Worm (Caenorhabditis elegans) whole organism, young adult: ENCODE measurements around the gene R74.8.

Experiments
- B0019.2 ChIP-seq: fragments of 200-800 bp; sonication (Bioruptor generic); conservative IDR thresholded peaks from 2 replicates; pipeline ENCODE4 v1.3.6; 2022; ENCODE audit warnings: missing genetic modification reagents, missing genetic modification characterization, missing compliant biosample characterization
- B0261.1 ChIP-seq: sonication (generic microtip); optimal IDR thresholded peaks from 2 replicates; lab custom pipeline; 2016; ENCODE audit warnings: mild to moderate bottlenecking, missing genetic modification characterization, moderate library complexity, missing compliant biosample characterization
- B0336.3 ChIP-seq: fragments of 200-800 bp; sonication (Bioruptor generic); IDR thresholded peaks from 2 replicates; pipeline ENCODE4 v1.3.6; 2022; ENCODE audit warnings: missing genetic modification characterization, missing compliant biosample characterization
- C06A6.2 ChIP-seq: fragments of 200-800 bp; sonication (Bioruptor generic); conservative IDR thresholded peaks from 2 replicates; pipeline ENCODE4 v1.3.6; 2022; ENCODE audit warnings: missing genetic modification characterization, missing compliant biosample characterization
- D2030.7 ChIP-seq: fragments of 200-800 bp; sonication (Bioruptor generic); IDR thresholded peaks from 2 replicates; pipeline ENCODE4 v1.3.6; 2022; ENCODE audit warnings: missing genetic modification reagents, missing genetic modification characterization, missing compliant biosample characterization
- F10E7.11 ChIP-seq: sonication (generic microtip); optimal IDR thresholded peaks from 2 replicates; lab custom pipeline; 2017; ENCODE audit warnings: mild to moderate bottlenecking, missing genetic modification characterization, moderate library complexity, missing compliant biosample characterization
- F22D6.2 ChIP-seq: sonication (generic microtip); optimal IDR thresholded peaks from 2 replicates; lab custom pipeline; 2016; ENCODE audit warnings: mild to moderate bottlenecking, missing genetic modification characterization, missing compliant biosample characterization
- F23B12.7 ChIP-seq: sonication (generic microtip); optimal IDR thresholded peaks from 2 replicates; lab custom pipeline; 2017; ENCODE audit warnings: missing genetic modification characterization, mild to moderate bottlenecking, missing compliant biosample characterization, antibody characterized with exemption, moderate library complexity; ENCODE audit not compliant: insufficient read depth
- F37B4.10 ChIP-seq: fragments of 200-800 bp; sonication (Bioruptor generic); IDR thresholded peaks from 2 replicates; pipeline ENCODE4 v1.3.6; 2022; ENCODE audit warnings: missing genetic modification characterization, missing compliant biosample characterization
- F49E8.2 ChIP-seq: sonication (generic microtip); optimal IDR thresholded peaks from 3 replicates; lab custom pipeline; 2017; ENCODE audit warnings: missing genetic modification characterization, mild to moderate bottlenecking, missing compliant biosample characterization, antibody characterized with exemption, moderate library complexity; ENCODE audit not compliant: insufficient read depth
- F52B5.7 ChIP-seq: sonication (generic microtip); optimal IDR thresholded peaks from 2 replicates; lab custom pipeline; 2016; ENCODE audit warnings: mild to moderate bottlenecking, missing genetic modification characterization, missing compliant biosample characterization
- F57C9.4 ChIP-seq: sonication (generic microtip); optimal IDR thresholded peaks from 2 replicates; lab custom pipeline; 2017; ENCODE audit warnings: mild to moderate bottlenecking, missing genetic modification characterization, missing compliant biosample characterization
- T07F8.4 ChIP-seq: sonication (generic microtip); optimal IDR thresholded peaks from 2 replicates; lab custom pipeline; 2016; ENCODE audit warnings: mild to moderate bottlenecking, missing genetic modification characterization, moderate library complexity, missing compliant biosample characterization
- T26A5.8 ChIP-seq: sonication (generic microtip); optimal IDR thresholded peaks from 2 replicates; lab custom pipeline; 2016; ENCODE audit warnings: missing genetic modification characterization, missing compliant biosample characterization
- Y56A3A.18 ChIP-seq: fragments of 200-800 bp; sonication (Bioruptor generic); IDR thresholded peaks from 2 replicates; pipeline ENCODE4 v1.3.6; 2022; ENCODE audit warnings: missing genetic modification reagents, missing genetic modification characterization, missing compliant biosample characterization
- Y79H2A.3 ChIP-seq: fragments of 200-800 bp; sonication (Bioruptor generic); conservative IDR thresholded peaks from 2 replicates; pipeline ENCODE4 v1.3.6; 2022; ENCODE audit warnings: missing genetic modification reagents, missing genetic modification characterization, missing compliant biosample characterization
- ZK185.1 ChIP-seq: sonication (generic microtip); optimal IDR thresholded peaks from 2 replicates; lab custom pipeline; 2016; ENCODE audit warnings: mild to moderate bottlenecking, missing genetic modification characterization, missing compliant biosample characterization; ENCODE audit not compliant: poor library complexity, severe bottlenecking
- akir-1 ChIP-seq: fragments of 200-800 bp; sonication (Bioruptor generic); optimal IDR thresholded peaks from 2 replicates; lab custom pipeline; 2018; ENCODE audit warnings: mild to moderate bottlenecking, missing genetic modification characterization, moderate library complexity, missing compliant biosample characterization
- athp-1 ChIP-seq: sonication (generic microtip); optimal IDR thresholded peaks from 2 replicates; lab custom pipeline; 2017; ENCODE audit warnings: mild to moderate bottlenecking, missing genetic modification characterization, missing compliant biosample characterization
- attf-5 ChIP-seq: fragments of 200-800 bp; sonication (Bioruptor generic); optimal IDR thresholded peaks from 2 replicates; lab custom pipeline; 2018; ENCODE audit warnings: mild to moderate bottlenecking, missing genetic modification characterization, missing compliant biosample characterization
- bed-1 ChIP-seq: fragments of 200-800 bp; sonication (Bioruptor generic); IDR thresholded peaks from 2 replicates; pipeline ENCODE4 v1.3.6; 2022; ENCODE audit warnings: missing genetic modification reagents, missing genetic modification characterization, missing compliant biosample characterization
- cebp-1 ChIP-seq, 2 experiments: fragments of 200-800 bp in 1 of 2; sonication (Bioruptor generic) in 1 of 2; sonication (generic microtip) in 1 of 2; IDR thresholded peaks in 1 of 2; optimal IDR thresholded peaks in 1 of 2; 2 replicates each; pipeline versions ENCODE4 v1.3.6 to Lab custom; 2017 to 2022; ENCODE audit warnings: missing compliant biosample characterization in 2 of 2, missing genetic modification characterization in 2 of 2, mild to moderate bottlenecking in 1 of 2, missing genetic modification reagents in 1 of 2, moderate library complexity in 1 of 2
- dox-1 ChIP-seq: fragments of 200-800 bp; sonication (Bioruptor generic); IDR thresholded peaks from 2 replicates; pipeline ENCODE4 v1.3.6; 2022; ENCODE audit warnings: missing genetic modification reagents, missing genetic modification characterization, missing compliant biosample characterization
- dpff-1 ChIP-seq: sonication (generic microtip); optimal IDR thresholded peaks from 2 replicates; lab custom pipeline; 2017; ENCODE audit warnings: mild to moderate bottlenecking, missing genetic modification characterization, missing compliant biosample characterization
- efl-1 ChIP-seq: fragments of 150-350 bp; optimal IDR thresholded peaks from 2 replicates; lab custom pipeline; 2014; ENCODE audit warnings: missing biosample characterization, missing genetic modification reagents, missing genetic modification characterization
- him-1 ChIP-seq: sonication (generic microtip); optimal IDR thresholded peaks from 2 replicates; lab custom pipeline; 2016; ENCODE audit warnings: missing genotype, missing genetic modification reagents, missing genetic modification characterization, missing compliant biosample characterization
- hlh-12 ChIP-seq: sonication (generic microtip); optimal IDR thresholded peaks from 2 replicates; lab custom pipeline; 2016; ENCODE audit warnings: missing genetic modification characterization, missing compliant biosample characterization
- hmg-1.2 ChIP-seq: fragments of 200-800 bp; sonication (Bioruptor generic); IDR thresholded peaks from 2 replicates; pipeline ENCODE4 v1.3.6; 2022; ENCODE audit warnings: missing genetic modification reagents, missing genetic modification characterization, missing compliant biosample characterization
- let-526 ChIP-seq: fragments of 200-800 bp; sonication (Bioruptor generic); IDR thresholded peaks from 2 replicates; pipeline ENCODE4 v1.3.6; 2022; ENCODE audit warnings: missing genetic modification reagents, missing genetic modification characterization, missing compliant biosample characterization
- lin-40 ChIP-seq: sonication (generic microtip); optimal IDR thresholded peaks from 2 replicates; lab custom pipeline; 2016; ENCODE audit warnings: missing genetic modification characterization, mild to moderate bottlenecking, missing compliant biosample characterization, missing genotype, missing genetic modification reagents
- madf-10 ChIP-seq: sonication (generic microtip); optimal IDR thresholded peaks from 2 replicates; lab custom pipeline; 2016; ENCODE audit warnings: mild to moderate bottlenecking, missing genetic modification characterization, missing compliant biosample characterization
- madf-6 ChIP-seq: fragments of 200-800 bp; sonication (Bioruptor generic); IDR thresholded peaks from 2 replicates; pipeline ENCODE4 v1.3.6; 2022; ENCODE audit warnings: missing genetic modification reagents, missing genetic modification characterization, missing compliant biosample characterization
- mxl-1 ChIP-seq: sonication (generic microtip); optimal IDR thresholded peaks from 2 replicates; lab custom pipeline; 2016; ENCODE audit warnings: missing genetic modification characterization, missing compliant biosample characterization
- nhr-120 ChIP-seq: fragments of 200-800 bp; sonication (Bioruptor generic); IDR thresholded peaks from 2 replicates; pipeline ENCODE4 v1.3.6; 2022; ENCODE audit warnings: missing genetic modification characterization, missing compliant biosample characterization
- nhr-179 ChIP-seq: sonication (generic microtip); optimal IDR thresholded peaks from 2 replicates; lab custom pipeline; 2016; ENCODE audit warnings: mild to moderate bottlenecking, missing genetic modification characterization, missing compliant biosample characterization
- nhr-90 ChIP-seq: sonication (generic microtip); optimal IDR thresholded peaks from 2 replicates; lab custom pipeline; 2016; ENCODE audit warnings: missing genotype, mild to moderate bottlenecking, missing genetic modification characterization, missing compliant biosample characterization
- pha-4 ChIP-seq: fragments of 150-350 bp; sonication (generic microtip); optimal IDR thresholded peaks from 2 replicates; lab custom pipeline; 2014; ENCODE audit warnings: missing biosample characterization, missing genetic modification reagents, missing genetic modification characterization
- rec-8 ChIP-seq, 2 experiments: sonication (generic microtip); optimal IDR thresholded peaks; 2 replicates each; lab custom pipeline; 2016; ENCODE audit warnings: mild to moderate bottlenecking in 2 of 2, missing genetic modification characterization in 2 of 2, missing genetic modification reagents in 2 of 2, missing genotype in 2 of 2, missing biosample characterization in 1 of 2, missing compliant biosample characterization in 1 of 2, moderate library complexity in 1 of 2
- repo-1 ChIP-seq: sonication (generic microtip); optimal IDR thresholded peaks from 2 replicates; lab custom pipeline; 2017; ENCODE audit warnings: mild to moderate bottlenecking, missing genetic modification characterization, missing compliant biosample characterization
- sdz-38 ChIP-seq: sonication (generic microtip); optimal IDR thresholded peaks from 2 replicates; lab custom pipeline; 2016; ENCODE audit warnings: missing genotype, missing genetic modification characterization, missing compliant biosample characterization
- snpc-1.1 ChIP-seq: sonication (generic microtip); optimal IDR thresholded peaks from 2 replicates; lab custom pipeline; 2017; ENCODE audit warnings: missing genetic modification characterization, mild to moderate bottlenecking, missing compliant biosample characterization, antibody characterized with exemption, moderate library complexity, missing genotype, missing genetic modification reagents; ENCODE audit not compliant: insufficient read depth
- unc-130 ChIP-seq: sonication (generic microtip); optimal IDR thresholded peaks from 2 replicates; lab custom pipeline; 2016; ENCODE audit warnings: missing genetic modification reagents, missing genetic modification characterization, missing compliant biosample characterization
- xnd-1 ChIP-seq: sonication (generic microtip); optimal IDR thresholded peaks from 2 replicates; lab custom pipeline; 2016; ENCODE audit warnings: missing genotype, missing genetic modification reagents, missing genetic modification characterization, missing compliant biosample characterization
- ztf-18 ChIP-seq: sonication (generic microtip); optimal IDR thresholded peaks from 2 replicates; lab custom pipeline; 2016; ENCODE audit warnings: missing genotype, mild to moderate bottlenecking, missing genetic modification characterization, missing compliant biosample characterization
- ztf-25 ChIP-seq: fragments of 200-800 bp; sonication (Bioruptor generic); IDR thresholded peaks from 2 replicates; pipeline ENCODE4 v1.3.6; 2022; ENCODE audit warnings: missing genetic modification reagents, missing genetic modification characterization, missing compliant biosample characterization
- ztf-26 ChIP-seq: sonication (generic microtip); optimal IDR thresholded peaks from 2 replicates; lab custom pipeline; 2017; ENCODE audit warnings: missing genetic modification characterization, missing compliant biosample characterization
- ztf-3 ChIP-seq: fragments of 200-800 bp; sonication (Bioruptor generic); optimal IDR thresholded peaks from 2 replicates; lab custom pipeline; 2018; ENCODE audit warnings: mild to moderate bottlenecking, missing genetic modification characterization, missing compliant biosample characterization
- ztf-6 ChIP-seq: fragments of 200-800 bp; sonication (Bioruptor generic); IDR thresholded peaks from 2 replicates; pipeline ENCODE4 v1.3.6; 2022; ENCODE audit warnings: missing genetic modification reagents, missing genetic modification characterization, missing compliant biosample characterization

R74.8 gene

DNA sequence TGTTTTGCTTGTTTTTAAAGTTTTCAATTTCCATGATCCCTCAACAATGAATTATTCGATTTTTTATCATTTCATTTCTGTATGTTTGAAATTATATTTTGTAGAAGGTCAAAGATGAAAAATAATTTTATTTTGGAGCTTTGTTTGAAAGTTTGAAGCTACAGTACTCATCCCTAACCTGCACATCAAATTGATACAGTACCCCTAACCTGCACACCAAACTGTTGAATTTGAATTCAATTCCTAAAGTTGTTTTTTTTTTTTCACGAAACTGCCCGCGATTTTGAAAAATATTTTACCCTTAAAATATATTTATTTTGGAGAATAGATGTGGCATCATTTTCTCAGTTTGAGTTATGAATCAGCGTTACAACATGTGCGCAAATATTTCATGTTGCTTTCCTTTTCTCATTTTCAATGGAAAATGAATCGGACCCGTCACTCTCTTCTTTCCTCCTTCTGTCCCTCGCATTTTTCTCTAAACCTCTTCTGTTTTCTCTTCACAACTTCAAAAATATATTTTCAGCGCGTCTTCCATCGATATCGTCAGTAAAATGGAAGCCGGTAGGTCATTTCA, at the start of gene R74.8:
R74.8 (plus strand) TSS at position 527 of the 577 bp plus-strand sequence.
- no peak for TF ChIP-seq sdz-38 (tag; lab: Kevin White, UChicago)
- TF ChIP-seq cebp-1 (GFP tag; IDR thresholded peaks at IDR 0.05; lab: Robert Waterston, UW) = no peak
- no peak for TF ChIP-seq cebp-1 (tag; optimal IDR thresholded peaks at IDR 0.05; lab: Kevin White, UChicago)
- TF ChIP-seq F49E8.2 (tag; lab: Kevin White, UChicago) = peak; percentile 61
- TF ChIP-seq rec-8 (tag; optimal IDR thresholded peaks at IDR 0.05; lab: Kevin White, UChicago) = no peak
- TF ChIP-seq madf-10 (tag; lab: Kevin White, UChicago) = no peak
- TF ChIP-seq repo-1 (tag; lab: Kevin White, UChicago) = no peak
- no peak for TF ChIP-seq B0336.3
- no peak for TF ChIP-seq C06A6.2
- TF ChIP-seq Y79H2A.3 (GFP tag; lab: Robert Waterston, UW) = no peak
- TF ChIP-seq T07F8.4 (tag; lab: Kevin White, UChicago) = no peak
- no peak for TF ChIP-seq ztf-25 (GFP tag; lab: Robert Waterston, UW)
- no peak for TF ChIP-seq F57C9.4 (tag; lab: Kevin White, UChicago)
- peak; percentile 70 for TF ChIP-seq xnd-1 (tag; lab: Kevin White, UChicago)
- no peak for TF ChIP-seq athp-1 (tag; lab: Kevin White, UChicago)
- no peak for TF ChIP-seq ztf-18
- TF ChIP-seq B0261.1 (tag; lab: Kevin White, UChicago) = no peak
- TF ChIP-seq him-1 (tag; lab: Kevin White, UChicago) = no peak
- TF ChIP-seq F52B5.7 (tag; lab: Kevin White, UChicago) = no peak
- TF ChIP-seq nhr-179 = no peak
- TF ChIP-seq attf-5 (GFP tag; lab: Kevin White, UChicago) = no peak
- no peak for TF ChIP-seq nhr-90 (tag; lab: Kevin White, UChicago)
- peak; percentile 9; the same call in 1 of the 2 replicates for TF ChIP-seq dox-1 (GFP tag; lab: Robert Waterston, UW)
- TF ChIP-seq hmg-1.2 = no peak
- TF ChIP-seq snpc-1.1 (tag; lab: Kevin White, UChicago) = no peak
- no peak for TF ChIP-seq hlh-12 (tag; lab: Kevin White, UChicago)
- no peak for TF ChIP-seq Y56A3A.18
- TF ChIP-seq pha-4 (tag; lab: Kevin White, UChicago) = no peak
- no peak for TF ChIP-seq let-526 (GFP tag; lab: Robert Waterston, UW)
- TF ChIP-seq F23B12.7 = peak; percentile 2
- TF ChIP-seq mxl-1 = no peak
- no peak for TF ChIP-seq bed-1 (GFP tag; lab: Robert Waterston, UW)
- TF ChIP-seq ZK185.1 = no peak
- no peak for TF ChIP-seq ztf-6 (GFP tag; lab: Robert Waterston, UW)
- no peak for TF ChIP-seq T26A5.8
- TF ChIP-seq F10E7.11 (tag; lab: Kevin White, UChicago) = no peak
- TF ChIP-seq D2030.7 = peak; percentile 64; the same call in 1 of the 2 replicates
- TF ChIP-seq ztf-26 (tag; lab: Kevin White, UChicago) = no peak
- no peak for TF ChIP-seq F37B4.10 (GFP tag; lab: Robert Waterston, UW)
- TF ChIP-seq dpff-1 (tag; lab: Kevin White, UChicago) = no peak
- no peak for TF ChIP-seq akir-1 (GFP tag; lab: Kevin White, UChicago)
- TF ChIP-seq B0019.2 = 0 out of 2 replicates have a peak, but pooled peaks have one; percentile 19
- peak; percentile 72 for TF ChIP-seq efl-1 (GFP tag; lab: Kevin White, UChicago)
- TF ChIP-seq madf-6 (GFP tag; lab: Robert Waterston, UW) = peak; percentile 88
- TF ChIP-seq unc-130 (GFP tag; lab: Kevin White, UChicago) = peak; percentile 64
- TF ChIP-seq lin-40 (tag; lab: Kevin White, UChicago) = no peak
- TF ChIP-seq nhr-120 = no peak
- no peak for TF ChIP-seq F22D6.2 (tag; lab: Kevin White, UChicago)
- TF ChIP-seq ztf-3 (GFP tag; lab: Kevin White, UChicago) = no peak
